Worm (Caenorhabditis elegans) whole organism, L4 larva: Measurements from ENCODE around the gene hot-1.

Source experiments
- D1046.2 ChIP-seq: fragments of 200-800 bp; sonication (Bioruptor generic); IDR thresholded peaks from 2 replicates; pipeline ENCODE4 v1.3.6; 2022; ENCODE audit warnings: missing genetic modification characterization, missing compliant biosample characterization
- F10B5.3 ChIP-seq: sonication (generic microtip); optimal IDR thresholded peaks from 2 replicates; lab custom pipeline; 2016; ENCODE audit warnings: mild to moderate bottlenecking, missing genetic modification characterization, missing compliant biosample characterization
- F37D6.2 ChIP-seq: sonication (generic microtip); optimal IDR thresholded peaks from 2 replicates; lab custom pipeline; 2016; ENCODE audit warnings: mild to moderate bottlenecking, missing genetic modification characterization, missing compliant biosample characterization
- F49E8.2 ChIP-seq: sonication (generic microtip); optimal IDR thresholded peaks from 2 replicates; lab custom pipeline; 2016; ENCODE audit warnings: missing compliant biosample characterization, mild to moderate bottlenecking, missing genetic modification characterization, borderline replicate concordance
- T20F7.1 ChIP-seq: fragments of 200-800 bp; sonication (Bioruptor generic); optimal IDR thresholded peaks from 2 replicates; lab custom pipeline; 2018; ENCODE audit warnings: mild to moderate bottlenecking, missing genetic modification characterization, missing compliant biosample characterization
- Y105C5A.15 ChIP-seq: fragments of 200-800 bp; sonication (Bioruptor generic); IDR thresholded peaks from 2 replicates; pipeline ENCODE4 v1.3.6; 2022; ENCODE audit warnings: missing genetic modification characterization, missing compliant biosample characterization
- Y48G9A.11 ChIP-seq: fragments of 200-800 bp; sonication (Bioruptor generic); IDR thresholded peaks from 2 replicates; pipeline ENCODE4 v1.3.6; 2022; ENCODE audit warnings: missing genetic modification reagents, missing genetic modification characterization, missing compliant biosample characterization
- Y5F2A.4 ChIP-seq: fragments of 200-800 bp; sonication (Bioruptor generic); optimal IDR thresholded peaks from 2 replicates; lab custom pipeline; 2018; ENCODE audit warnings: mild to moderate bottlenecking, missing genetic modification characterization, missing compliant biosample characterization
- ZK337.2 ChIP-seq: fragments of 200-800 bp; sonication (Bioruptor generic); IDR thresholded peaks from 2 replicates; pipeline ENCODE4 v1.3.6; 2022; ENCODE audit warnings: missing genetic modification reagents, missing genetic modification characterization, missing compliant biosample characterization
- aly-2 ChIP-seq: sonication (generic microtip); optimal IDR thresholded peaks from 2 replicates; lab custom pipeline; 2018; ENCODE audit warnings: missing biosample characterization, missing genetic modification characterization
- ama-1 ChIP-seq: fragments of 150-350 bp; optimal IDR thresholded peaks from 2 replicates; lab custom pipeline; 2014; ENCODE audit warnings: inconsistent platforms, mixed read lengths
- arid-1 ChIP-seq: fragments of 200-800 bp; sonication (Bioruptor generic); conservative IDR thresholded peaks from 2 replicates; pipeline ENCODE4 v1.3.6; 2022; ENCODE audit warnings: missing genetic modification reagents, missing genetic modification characterization, missing compliant biosample characterization
- ceh-28 ChIP-seq: fragments of 150-350 bp; optimal IDR thresholded peaks from 2 replicates; lab custom pipeline; 2014; ENCODE audit warnings: missing biosample characterization, missing genetic modification reagents, missing genetic modification characterization
- ceh-44 ChIP-seq: fragments of 200-800 bp; sonication (Bioruptor generic); IDR thresholded peaks from 2 replicates; pipeline ENCODE4 v1.3.6; 2022; ENCODE audit warnings: missing genetic modification reagents, missing genetic modification characterization, missing compliant biosample characterization
- ces-1 ChIP-seq: fragments of 150-350 bp; sonication (generic microtip); optimal IDR thresholded peaks from 4 replicates; lab custom pipeline; 2014; ENCODE audit warnings: missing biosample characterization, missing genetic modification reagents, missing genetic modification characterization
- daf-12 ChIP-seq: fragments of 150-350 bp; optimal IDR thresholded peaks from 2 replicates; lab custom pipeline; 2014; ENCODE audit warnings: missing biosample characterization, missing genetic modification reagents, missing genetic modification characterization
- daf-8 ChIP-seq: fragments of 200-800 bp; sonication (Bioruptor generic); IDR thresholded peaks from 2 replicates; pipeline ENCODE4 v1.3.6; 2022; ENCODE audit warnings: missing genetic modification characterization, missing compliant biosample characterization
- dmd-6 ChIP-seq: fragments of 200-800 bp; sonication (Bioruptor generic); IDR thresholded peaks from 2 replicates; pipeline ENCODE4 v1.3.6; 2022; ENCODE audit warnings: missing genetic modification reagents, missing genetic modification characterization, missing compliant biosample characterization
- dpl-1 ChIP-seq: fragments of 150-350 bp; optimal IDR thresholded peaks from 2 replicates; lab custom pipeline; 2014; ENCODE audit warnings: missing biosample characterization, missing genetic modification reagents, missing genetic modification characterization
- hlh-11 ChIP-seq: fragments of 200-800 bp; sonication (Bioruptor generic); optimal IDR thresholded peaks from 2 replicates; lab custom pipeline; 2018; ENCODE audit warnings: mild to moderate bottlenecking, missing genetic modification characterization, missing compliant biosample characterization
- jun-1 ChIP-seq: fragments of 150-350 bp; optimal IDR thresholded peaks from 2 replicates; lab custom pipeline; 2014; ENCODE audit warnings: missing biosample characterization, missing genetic modification reagents, missing genetic modification characterization
- lin-29 ChIP-seq: fragments of 200-800 bp; sonication (Bioruptor generic); IDR thresholded peaks from 2 replicates; pipeline ENCODE4 v1.3.6; 2022; ENCODE audit warnings: missing genetic modification reagents, missing genetic modification characterization, missing compliant biosample characterization
- lir-3 ChIP-seq: sonication (generic microtip); optimal IDR thresholded peaks from 2 replicates; lab custom pipeline; 2016; ENCODE audit warnings: mild to moderate bottlenecking, missing genetic modification characterization, missing compliant biosample characterization
- madf-5 ChIP-seq, 2 experiments: fragments of 200-800 bp; sonication (Bioruptor generic); IDR thresholded peaks; 2 replicates each; pipeline ENCODE4 v1.3.6; 2022; ENCODE audit warnings: missing compliant biosample characterization in 2 of 2, missing genetic modification characterization in 2 of 2
- madf-9 ChIP-seq: fragments of 200-800 bp; sonication (Bioruptor generic); conservative IDR thresholded peaks from 2 replicates; pipeline ENCODE4 v1.3.6; 2022; ENCODE audit warnings: missing genetic modification reagents, missing genetic modification characterization, missing compliant biosample characterization
- mdt-29 ChIP-seq: fragments of 200-800 bp; sonication (Bioruptor generic); IDR thresholded peaks from 2 replicates; pipeline ENCODE4 v1.3.6; 2022; ENCODE audit warnings: missing genetic modification reagents, missing genetic modification characterization, missing compliant biosample characterization
- mxl-3 ChIP-seq: fragments of 200-800 bp; sonication (Bioruptor generic); optimal IDR thresholded peaks from 2 replicates; lab custom pipeline; 2018; ENCODE audit warnings: mild to moderate bottlenecking, missing genetic modification characterization, missing compliant biosample characterization
- nhr-10 ChIP-seq: fragments of 150-350 bp; optimal IDR thresholded peaks from 2 replicates; lab custom pipeline; 2014; ENCODE audit warnings: missing biosample characterization, missing genetic modification characterization
- nhr-11 ChIP-seq: fragments of 150-350 bp; optimal IDR thresholded peaks from 2 replicates; lab custom pipeline; 2014; ENCODE audit warnings: missing biosample characterization, missing genetic modification characterization
- nhr-111 ChIP-seq: fragments of 200-800 bp; sonication (Bioruptor generic); optimal IDR thresholded peaks from 2 replicates; lab custom pipeline; 2018; ENCODE audit warnings: mild to moderate bottlenecking, missing genetic modification characterization, missing compliant biosample characterization
- nhr-25 ChIP-seq: sonication (generic microtip); optimal IDR thresholded peaks from 2 replicates; lab custom pipeline; 2017; ENCODE audit warnings: missing genetic modification characterization, mild to moderate bottlenecking, missing compliant biosample characterization, antibody characterized with exemption, moderate library complexity, borderline replicate concordance; ENCODE audit not compliant: insufficient read depth
- nhr-6 ChIP-seq: fragments of 150-350 bp; optimal IDR thresholded peaks from 2 replicates; lab custom pipeline; 2014; ENCODE audit warnings: missing biosample characterization, missing genetic modification characterization
- nhr-76 ChIP-seq: fragments of 150-350 bp; optimal IDR thresholded peaks from 2 replicates; lab custom pipeline; 2014; ENCODE audit warnings: missing biosample characterization, missing genetic modification characterization
- pha-4 ChIP-seq, 2 experiments: fragments of 150-350 bp in 1 of 2; fragments of 200-800 bp in 1 of 2; sonication (Bioruptor generic) in 1 of 2; IDR thresholded peaks in 1 of 2; optimal IDR thresholded peaks in 1 of 2; 2 replicates each; pipeline versions ENCODE4 v1.3.6 to Lab custom; 2014 to 2022; ENCODE audit warnings: missing genetic modification characterization in 2 of 2, missing genetic modification reagents in 2 of 2, missing biosample characterization in 1 of 2, missing compliant biosample characterization in 1 of 2
- php-3 ChIP-seq: fragments of 200-800 bp; sonication (Bioruptor generic); IDR thresholded peaks from 2 replicates; pipeline ENCODE4 v1.3.6; 2022; ENCODE audit warnings: missing genetic modification reagents, missing genetic modification characterization, missing compliant biosample characterization
- pqm-1 ChIP-seq: sonication (generic microtip); optimal IDR thresholded peaks from 2 replicates; lab custom pipeline; 2017; ENCODE audit warnings: missing biosample characterization, missing genetic modification characterization
- rbr-2 ChIP-seq: sonication (generic microtip); optimal IDR thresholded peaks from 2 replicates; lab custom pipeline; 2016; ENCODE audit warnings: missing genotype, missing genetic modification characterization, missing compliant biosample characterization
- saeg-2 ChIP-seq: fragments of 200-800 bp; sonication (Bioruptor generic); IDR thresholded peaks from 2 replicates; pipeline ENCODE4 v1.3.6; 2022; ENCODE audit warnings: missing genetic modification reagents, missing genetic modification characterization, missing compliant biosample characterization
- sdz-12 ChIP-seq: fragments of 200-800 bp; sonication (Bioruptor generic); optimal IDR thresholded peaks from 2 replicates; lab custom pipeline; 2018; ENCODE audit warnings: mild to moderate bottlenecking, missing genetic modification characterization, missing compliant biosample characterization
- set-16 ChIP-seq: fragments of 200-800 bp; sonication (Bioruptor generic); IDR thresholded peaks from 2 replicates; pipeline ENCODE4 v1.3.6; 2022; ENCODE audit warnings: missing genetic modification reagents, missing genetic modification characterization, missing compliant biosample characterization
- skn-1 ChIP-seq: fragments of 150-350 bp; optimal IDR thresholded peaks from 2 replicates; lab custom pipeline; 2014; ENCODE audit warnings: missing biosample characterization, missing genetic modification characterization
- spr-1 ChIP-seq: sonication (generic microtip); optimal IDR thresholded peaks from 2 replicates; lab custom pipeline; 2016; ENCODE audit warnings: mild to moderate bottlenecking, missing genetic modification characterization, missing compliant biosample characterization
- spr-3 ChIP-seq: fragments of 200-800 bp; sonication (Bioruptor generic); optimal IDR thresholded peaks from 2 replicates; lab custom pipeline; 2018; ENCODE audit warnings: mild to moderate bottlenecking, missing genetic modification characterization, missing compliant biosample characterization
- tag-97 ChIP-seq: fragments of 200-800 bp; sonication (Bioruptor generic); IDR thresholded peaks from 2 replicates; pipeline ENCODE4 v1.3.6; 2022; ENCODE audit warnings: missing genetic modification characterization, missing compliant biosample characterization
- tra-1 ChIP-seq: fragments of 200-800 bp; sonication (Bioruptor generic); IDR thresholded peaks from 2 replicates; pipeline ENCODE4 v1.3.6; 2022; ENCODE audit warnings: missing genetic modification reagents, missing genetic modification characterization, missing compliant biosample characterization
- unc-62 ChIP-seq, 3 experiments: fragments of 150-350 bp in 1 of 3; sonication (generic microtip); optimal IDR thresholded peaks in 2 of 3; peaks in 1 of 3; 1 replicate in 1 of 3; 2 replicates in 2 of 3; lab custom pipeline; 2014 to 2017; ENCODE audit warnings: missing biosample characterization in 3 of 3, missing genetic modification characterization in 3 of 3, missing genetic modification reagents in 3 of 3, missing genotype in 1 of 3
- zfp-3 ChIP-seq: fragments of 200-800 bp; sonication (Bioruptor generic); conservative IDR thresholded peaks from 2 replicates; pipeline ENCODE4 v1.3.6; 2022; ENCODE audit warnings: missing genetic modification reagents, missing genetic modification characterization, missing compliant biosample characterization
- zip-11 ChIP-seq: fragments of 200-800 bp; sonication (Bioruptor generic); IDR thresholded peaks from 2 replicates; pipeline ENCODE4 v1.3.6; 2022; ENCODE audit warnings: missing genetic modification characterization, missing compliant biosample characterization
- zip-2 ChIP-seq: fragments of 150-350 bp; optimal IDR thresholded peaks from 2 replicates; lab custom pipeline; 2014; ENCODE audit warnings: missing biosample characterization, missing genetic modification characterization
- ztf-7 ChIP-seq: fragments of 150-350 bp; optimal IDR thresholded peaks from 2 replicates; lab custom pipeline; 2014; ENCODE audit warnings: missing biosample characterization, missing genetic modification characterization

The hot-1 gene

ce11 chrV:14660608-14661355 is 39.8 kb downstream of the hot-1 start, which contains the start of gene srh-17 (continued):
- TF ChIP-seq dpl-1 (GFP tag; lab: Kevin White, UChicago) = no peak
- TF ChIP-seq madf-9 = no peak
- TF ChIP-seq mxl-3 = peak; percentile 93
- TF ChIP-seq hlh-11 (tag; lab: Kevin White, UChicago) = peak; percentile 79
- TF ChIP-seq sdz-12 = no peak
- no peak for TF ChIP-seq ceh-28 (tag; lab: Kevin White, UChicago)
- TF ChIP-seq lin-29 (GFP tag; lab: Robert Waterston, UW) = no peak
- TF ChIP-seq nhr-6 (tag; lab: Kevin White, UChicago) = peak; percentile 5
- TF ChIP-seq jun-1 (tag; lab: Kevin White, UChicago) = no peak
- no peak for TF ChIP-seq php-3
- TF ChIP-seq spr-1 (tag; lab: Kevin White, UChicago) = no peak
- TF ChIP-seq daf-8 = no peak
- no peak for TF ChIP-seq Y5F2A.4
- no peak for TF ChIP-seq daf-12
- no peak for TF ChIP-seq saeg-2 (GFP tag; lab: Robert Waterston, UW)
- no peak for TF ChIP-seq pha-4 (GFP tag; IDR thresholded peaks at IDR 0.05; lab: Robert Waterston, UW)
- no peak for TF ChIP-seq pha-4 (tag; optimal IDR thresholded peaks at IDR 0.05; lab: Kevin White, UChicago)
- TF ChIP-seq unc-62 (GFP tag; optimal IDR thresholded peaks at IDR 0.05 in 1 of 2; lab: Kevin White, UChicago) = peak in 1 of 2 experiments; percentile 72
- no peak for TF ChIP-seq unc-62 (tag; optimal IDR thresholded peaks at IDR 0.05; lab: Kevin White, UChicago)
- no peak for TF ChIP-seq skn-1 (tag; lab: Kevin White, UChicago)
- TF ChIP-seq madf-5 (GFP tag; IDR thresholded peaks at IDR 0.05; lab: Robert Waterston, UW) = no peak
- no peak for TF ChIP-seq lir-3 (tag; lab: Kevin White, UChicago)
- TF ChIP-seq ZK337.2 (GFP tag; lab: Robert Waterston, UW) = no peak
- TF ChIP-seq Y105C5A.15 (GFP tag; lab: Robert Waterston, UW) = no peak
- peak; percentile 14 for TF ChIP-seq nhr-11 (tag; lab: Kevin White, UChicago)
- TF ChIP-seq T20F7.1 (GFP tag; lab: Kevin White, UChicago) = no peak
- TF ChIP-seq F10B5.3 = no peak
- no peak for TF ChIP-seq ztf-7 (tag; lab: Kevin White, UChicago)
- no peak for TF ChIP-seq ceh-44 (GFP tag; lab: Robert Waterston, UW)
- TF ChIP-seq spr-3 (GFP tag; lab: Kevin White, UChicago) = no peak
- TF ChIP-seq zfp-3 (GFP tag; lab: Robert Waterston, UW) = no peak
- no peak for TF ChIP-seq mdt-29 (GFP tag; lab: Robert Waterston, UW)
- TF ChIP-seq zip-11 = no peak
- peak; percentile 49 for TF ChIP-seq dmd-6
- no peak for TF ChIP-seq zip-2 (tag; lab: Kevin White, UChicago)
- no peak for TF ChIP-seq pqm-1 (tag; lab: Kevin White, UChicago)
- no peak for TF ChIP-seq tag-97 (GFP tag; lab: Robert Waterston, UW)
- TF ChIP-seq arid-1 (GFP tag; lab: Robert Waterston, UW) = no peak
- no peak for TF ChIP-seq D1046.2 (GFP tag; lab: Robert Waterston, UW)
- TF ChIP-seq F37D6.2 (tag; lab: Kevin White, UChicago) = no peak
- TF ChIP-seq ama-1 = no peak
- no peak for TF ChIP-seq nhr-10
- TF ChIP-seq nhr-111 (GFP tag; lab: Kevin White, UChicago) = no peak
- TF ChIP-seq nhr-76 = no peak
- TF ChIP-seq set-16 (GFP tag; lab: Robert Waterston, UW) = no peak
- TF ChIP-seq tra-1 = no peak
- TF ChIP-seq Y48G9A.11 = no peak
- TF ChIP-seq aly-2 (tag; lab: Kevin White, UChicago) = no peak
- TF ChIP-seq ces-1 (GFP tag; lab: Kevin White, UChicago) = no peak
- TF ChIP-seq F49E8.2 = no peak
- peak; percentile 20 for TF ChIP-seq nhr-25 (tag; lab: Kevin White, UChicago)
- no peak for TF ChIP-seq rbr-2 (tag; lab: Kevin White, UChicago)
